Fruit fly (Drosophila melanogaster): ENCODE measurements around the gene mTor.

dm6 chr2L:12982107-12982506 lies 22.2 kb upstream of the mTor start:
- TF ChIP-seq CG8478 (optimal IDR thresholded peaks at IDR 0.05), result no peak
- no peak for TF ChIP-seq CTCF (optimal IDR thresholded peaks at IDR 0.05)

Measured in S2 (cell line).